Worm (Caenorhabditis elegans): Measurements from ENCODE around the gene B0393.7.

DNA sequence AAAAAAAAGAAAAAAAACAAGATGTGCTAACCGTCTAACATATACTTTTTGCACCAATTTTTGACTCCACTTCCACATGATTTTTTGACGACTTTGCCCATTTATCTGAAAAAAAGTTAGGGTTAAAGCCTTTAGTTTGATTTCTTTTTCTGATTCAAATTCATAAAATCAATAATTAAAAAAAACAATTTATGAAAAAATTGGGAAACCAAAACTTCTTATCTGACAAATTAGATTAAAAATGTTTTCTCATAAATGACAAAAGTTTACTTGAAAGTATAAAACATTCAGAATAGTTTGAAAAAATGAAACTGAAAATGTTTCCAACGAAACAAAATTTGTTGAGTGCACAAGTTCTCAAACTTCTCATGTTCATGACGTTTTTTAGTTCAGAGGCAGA, 41.9 kb upstream of the B0393.7 start, which contains the start of gene F26A1.7:
- TF ChIP-seq fkh-10 (GFP tag; optimal IDR thresholded peaks at IDR 0.05) (no peak), nhr-237 (tag; optimal IDR thresholded peaks at IDR 0.05) (no peak), ceh-82 (tag; optimal IDR thresholded peaks at IDR 0.05) (no peak)
